Worm (Caenorhabditis elegans) whole organism, early embryonic: ENCODE data around the gene str-61.

Experiments
- B0310.2 ChIP-seq: sonication (generic microtip); optimal IDR thresholded peaks from 2 replicates; lab custom pipeline; 2016; ENCODE audit warnings: mild to moderate bottlenecking, missing genetic modification characterization, missing compliant biosample characterization
- F13C5.2 ChIP-seq: sonication (generic microtip); optimal IDR thresholded peaks from 2 replicates; lab custom pipeline; 2017; ENCODE audit warnings: mild to moderate bottlenecking, missing genetic modification characterization, inconsistent platforms, missing compliant biosample characterization
- aly-1 ChIP-seq: sonication (generic microtip); optimal IDR thresholded peaks from 2 replicates; lab custom pipeline; 2016; ENCODE audit warnings: missing genetic modification characterization, missing compliant biosample characterization
- ama-1 ChIP-seq: fragments of 150-350 bp; optimal IDR thresholded peaks from 2 replicates; lab custom pipeline; 2014
- ceh-13 ChIP-seq: fragments of 200-800 bp; sonication (Bioruptor generic); optimal IDR thresholded peaks from 2 replicates; lab custom pipeline; 2018; ENCODE audit warnings: mild to moderate bottlenecking, missing genetic modification characterization, missing compliant biosample characterization
- ceh-36 ChIP-seq: sonication (generic microtip); optimal IDR thresholded peaks from 2 replicates; lab custom pipeline; 2016; ENCODE audit warnings: missing genetic modification characterization, inconsistent platforms, missing compliant biosample characterization
- ets-7 ChIP-seq: sonication (generic microtip); optimal IDR thresholded peaks from 2 replicates; lab custom pipeline; 2016; ENCODE audit warnings: missing genotype, missing genetic modification characterization, missing compliant biosample characterization
- flt-1 ChIP-seq: fragments of 200-800 bp; sonication (Bioruptor generic); IDR thresholded peaks from 2 replicates; pipeline ENCODE4 v1.3.6; 2022; ENCODE audit warnings: missing genetic modification characterization, missing compliant biosample characterization
- hmbx-1 ChIP-seq: sonication (generic microtip); optimal IDR thresholded peaks from 2 replicates; lab custom pipeline; 2016; ENCODE audit warnings: mild to moderate bottlenecking, missing genetic modification characterization, missing compliant biosample characterization
- hmg-4 ChIP-seq: fragments of 200-800 bp; sonication (Bioruptor generic); optimal IDR thresholded peaks from 2 replicates; lab custom pipeline; 2018; ENCODE audit warnings: mild to moderate bottlenecking, missing genetic modification characterization, missing compliant biosample characterization
- hnd-1 ChIP-seq: sonication (generic microtip); optimal IDR thresholded peaks from 2 replicates; lab custom pipeline; 2016; ENCODE audit warnings: missing genetic modification characterization, missing compliant biosample characterization
- pes-1 ChIP-seq: fragments of 200-800 bp; sonication (Bioruptor generic); IDR thresholded peaks from 2 replicates; pipeline ENCODE4 v1.3.6; 2022; ENCODE audit warnings: missing genetic modification reagents, missing genetic modification characterization, missing compliant biosample characterization
- scrt-1 ChIP-seq: fragments of 200-800 bp; sonication (Bioruptor generic); IDR thresholded peaks from 2 replicates; pipeline ENCODE4 v1.3.6; 2022; ENCODE audit warnings: missing genetic modification characterization, missing compliant biosample characterization
- sea-1 ChIP-seq: fragments of 200-800 bp; sonication (Bioruptor generic); conservative IDR thresholded peaks from 2 replicates; pipeline ENCODE4 v1.3.6; 2022; ENCODE audit warnings: missing genetic modification characterization, missing compliant biosample characterization
- tbx-11 ChIP-seq: fragments of 200-800 bp; sonication (Bioruptor generic); IDR thresholded peaks from 2 replicates; pipeline ENCODE4 v1.3.6; 2022; ENCODE audit warnings: missing genetic modification characterization, missing compliant biosample characterization
- tbx-37 ChIP-seq: fragments of 200-800 bp; sonication (Bioruptor generic); conservative IDR thresholded peaks from 2 replicates; pipeline ENCODE4 v1.3.6; 2022; ENCODE audit warnings: missing genetic modification reagents, missing genetic modification characterization, missing compliant biosample characterization
- tra-4 ChIP-seq: sonication (generic microtip); optimal IDR thresholded peaks from 2 replicates; lab custom pipeline; 2017; ENCODE audit warnings: missing genetic modification characterization, missing compliant biosample characterization

str-61 gene

ce11 chrV:16621894-16622293 is 49.2 kb downstream of the str-61 start:
- no peak for TF ChIP-seq ama-1 (lab: Kevin White, UChicago)
- no peak for TF ChIP-seq hmg-4 (GFP tag; lab: Kevin White, UChicago)
- TF ChIP-seq ceh-13 (GFP tag; lab: Kevin White, UChicago) = peak; percentile 51
- TF ChIP-seq hmbx-1 (tag; lab: Kevin White, UChicago) = no peak
- no peak for TF ChIP-seq tra-4
- peak; percentile 75 for TF ChIP-seq ceh-36 (tag; lab: Kevin White, UChicago)
- TF ChIP-seq flt-1 (GFP tag; lab: Robert Waterston, UW) = peak; percentile 79
- TF ChIP-seq sea-1 (GFP tag; lab: Robert Waterston, UW) = peak; percentile 65; the same call in 1 of the 2 replicates
- TF ChIP-seq ets-7 (tag; lab: Kevin White, UChicago) = no peak
- peak; percentile 84 for TF ChIP-seq pes-1 (GFP tag; lab: Robert Waterston, UW)
- TF ChIP-seq scrt-1 = 0 out of 2 replicates have a peak, but pooled peaks have one; percentile 58
- peak; percentile 75 for TF ChIP-seq tbx-11 (GFP tag; lab: Robert Waterston, UW)
- peak; percentile 56 for TF ChIP-seq tbx-37 (GFP tag; lab: Robert Waterston, UW)
- no peak for TF ChIP-seq hnd-1 (tag; lab: Kevin White, UChicago)
- peak; percentile 35 for TF ChIP-seq F13C5.2 (tag; lab: Kevin White, UChicago)
- TF ChIP-seq B0310.2 (tag; lab: Kevin White, UChicago) = peak; percentile 8
- peak; percentile 20 for TF ChIP-seq aly-1 (tag; lab: Kevin White, UChicago)

- no peak for TF ChIP-seq hmg-4 (GFP tag; lab: Kevin White, UChicago)
- TF ChIP-seq sea-1 (GFP tag; lab: Robert Waterston, UW) = no peak
- TF ChIP-seq scrt-1 = no peak
- no peak for TF ChIP-seq F13C5.2 (tag; lab: Kevin White, UChicago)
- TF ChIP-seq ceh-13 (GFP tag; lab: Kevin White, UChicago) = no peak
- TF ChIP-seq tra-4 = no peak
- TF ChIP-seq flt-1 (GFP tag; lab: Robert Waterston, UW) = no peak
- no peak for TF ChIP-seq B0310.2 (tag; lab: Kevin White, UChicago)
- no peak for TF ChIP-seq ets-7 (tag; lab: Kevin White, UChicago)
- TF ChIP-seq ama-1 (lab: Kevin White, UChicago) = no peak
- no peak for TF ChIP-seq ceh-36 (tag; lab: Kevin White, UChicago)
- TF ChIP-seq tbx-11 (GFP tag; lab: Robert Waterston, UW) = no peak
- TF ChIP-seq aly-1 (tag; lab: Kevin White, UChicago) = no peak
- TF ChIP-seq pes-1 (GFP tag; lab: Robert Waterston, UW) = no peak
- no peak for TF ChIP-seq hnd-1 (tag; lab: Kevin White, UChicago)
- TF ChIP-seq tbx-37 (GFP tag; lab: Robert Waterston, UW) = no peak
- no peak for TF ChIP-seq hmbx-1 (tag; lab: Kevin White, UChicago)
Measured at ce11 chrV:16620874-16621273, 50.2 kb downstream of the str-61 start, which contains the start of gene Y70C5A.3. Y70C5A.3 (minus strand) TSS chrV:16620923.
